Fruit fly (Drosophila melanogaster): ENCODE results near the gene CG6790.
A peak's percentile ranks its signal among the peaks of the same experiment; 100 is the strongest.

CG6790 gene

dm6 chr3R:11557492-11557965 lies 21.0 kb downstream of the CG6790 start, which contains the start of gene CG10898:
TSS of gene CG10898 (plus strand) at chr3R:11557776.
- no peak for TF ChIP-seq kay (GFP tag; ENCODE audit: borderline replicate concordance)
- no peak for TF ChIP-seq cnc (optimal IDR thresholded peaks at IDR 0.05)
- peak; percentile 38 for TF ChIP-seq Crg-1 (GFP tag; optimal IDR thresholded peaks at IDR 0.05)
- peak; percentile 11 for TF ChIP-seq cic (GFP tag; optimal IDR thresholded peaks at IDR 0.05)
- TF ChIP-seq ovo (GFP tag; optimal IDR thresholded peaks at IDR 0.05), result peak; percentile 43
- TF ChIP-seq CG7045 (GFP tag; optimal IDR thresholded peaks at IDR 0.05), result peak; percentile 76
- TF ChIP-seq CG11617 (GFP tag; optimal IDR thresholded peaks at IDR 0.05), result peak; percentile 68
- peak; percentile 79 for TF ChIP-seq CG1620 (GFP tag; optimal IDR thresholded peaks at IDR 0.05)
- peak; percentile 72 for TF ChIP-seq CG14711 (tag; optimal IDR thresholded peaks at IDR 0.05)
- TF ChIP-seq CG12768 (GFP tag; optimal IDR thresholded peaks at IDR 0.05), result peak; percentile 48
- peak; percentile 29 for TF ChIP-seq pad (GFP tag; optimal IDR thresholded peaks at IDR 0.05)
- TF ChIP-seq Clk (GFP tag; optimal IDR thresholded peaks at IDR 0.05), result peak; percentile 60
- TF ChIP-seq tj (GFP tag; optimal IDR thresholded peaks at IDR 0.05), result peak; percentile 31
- TF ChIP-seq bab1 (GFP tag; optimal IDR thresholded peaks at IDR 0.05), result peak; percentile 90
- TF ChIP-seq Mnt (GFP tag; optimal IDR thresholded peaks at IDR 0.05), result peak; percentile 51
- peak; percentile 68 for TF ChIP-seq CG7101 (tag; optimal IDR thresholded peaks at IDR 0.05)
- TF ChIP-seq CG33017 (tag; optimal IDR thresholded peaks at IDR 0.05), result peak; percentile 51
- TF ChIP-seq Hr96 (GFP tag; optimal IDR thresholded peaks at IDR 0.05), result peak; percentile 78
- peak; percentile 71 for TF ChIP-seq CG5204 (GFP tag; optimal IDR thresholded peaks at IDR 0.05)
- TF ChIP-seq toe (GFP tag; optimal IDR thresholded peaks at IDR 0.05), result peak; percentile 82

dm6 chr3R:11554982-11555381 lies 23.6 kb downstream of the CG6790 start:
- no peak for TF ChIP-seq cnc (optimal IDR thresholded peaks at IDR 0.05)
- TF ChIP-seq CG14711 (tag; optimal IDR thresholded peaks at IDR 0.05), result no peak
- TF ChIP-seq ovo (GFP tag; optimal IDR thresholded peaks at IDR 0.05), result no peak
- no peak for TF ChIP-seq Clk (GFP tag; optimal IDR thresholded peaks at IDR 0.05)
- no peak for TF ChIP-seq CG5204 (GFP tag; optimal IDR thresholded peaks at IDR 0.05)
- no peak for TF ChIP-seq CG1620 (GFP tag; optimal IDR thresholded peaks at IDR 0.05)
- TF ChIP-seq CG11617 (GFP tag; optimal IDR thresholded peaks at IDR 0.05), result no peak

dm6 chr3R:11553845-11554244 lies 24.7 kb downstream of the CG6790 start, which contains the start of gene CG14708:
TSS of gene CG14708 (plus strand) at chr3R:11554145.
- no peak for TF ChIP-seq CG1620 (GFP tag; optimal IDR thresholded peaks at IDR 0.05)
- TF ChIP-seq CG7045 (GFP tag; optimal IDR thresholded peaks at IDR 0.05), result no peak
- TF ChIP-seq CG12768 (GFP tag; optimal IDR thresholded peaks at IDR 0.05), result no peak
- no peak for TF ChIP-seq tj (GFP tag; optimal IDR thresholded peaks at IDR 0.05)
- TF ChIP-seq CG33017 (tag; optimal IDR thresholded peaks at IDR 0.05), result no peak
- TF ChIP-seq CG14711 (tag; optimal IDR thresholded peaks at IDR 0.05), result no peak
- TF ChIP-seq cnc (optimal IDR thresholded peaks at IDR 0.05), result no peak
- TF ChIP-seq Clk (GFP tag; optimal IDR thresholded peaks at IDR 0.05), result no peak
- no peak for TF ChIP-seq cic (GFP tag; optimal IDR thresholded peaks at IDR 0.05)

dm6 chr3R:11551071-11551470 lies 27.5 kb downstream of the CG6790 start:
- no peak for TF ChIP-seq CG12768 (GFP tag; optimal IDR thresholded peaks at IDR 0.05)
- no peak for TF ChIP-seq CG5204 (GFP tag; optimal IDR thresholded peaks at IDR 0.05)
- TF ChIP-seq pad (GFP tag; optimal IDR thresholded peaks at IDR 0.05), result no peak
- TF ChIP-seq CG1620 (GFP tag; optimal IDR thresholded peaks at IDR 0.05), result no peak
- TF ChIP-seq cic (GFP tag; optimal IDR thresholded peaks at IDR 0.05), result no peak
- no peak for TF ChIP-seq Clk (GFP tag; optimal IDR thresholded peaks at IDR 0.05)
- no peak for TF ChIP-seq Mnt (GFP tag; optimal IDR thresholded peaks at IDR 0.05)
- TF ChIP-seq toe (GFP tag; optimal IDR thresholded peaks at IDR 0.05), result no peak
- TF ChIP-seq CG7045 (GFP tag; optimal IDR thresholded peaks at IDR 0.05), result no peak
- TF ChIP-seq kay (GFP tag; ENCODE audit: borderline replicate concordance), result no peak
- no peak for TF ChIP-seq CG11617 (GFP tag; optimal IDR thresholded peaks at IDR 0.05)
- TF ChIP-seq CG7101 (tag; optimal IDR thresholded peaks at IDR 0.05), result no peak
- no peak for TF ChIP-seq tj (GFP tag; optimal IDR thresholded peaks at IDR 0.05)

- no peak for TF ChIP-seq toe (GFP tag; optimal IDR thresholded peaks at IDR 0.05)
- TF ChIP-seq ovo (GFP tag; optimal IDR thresholded peaks at IDR 0.05), result no peak
- no peak for TF ChIP-seq cic (GFP tag; optimal IDR thresholded peaks at IDR 0.05)
- no peak for TF ChIP-seq CG33017 (tag; optimal IDR thresholded peaks at IDR 0.05)
- TF ChIP-seq Clk (GFP tag; optimal IDR thresholded peaks at IDR 0.05), result no peak
- no peak for TF ChIP-seq CG5204 (GFP tag; optimal IDR thresholded peaks at IDR 0.05)
- TF ChIP-seq CG14711 (tag; optimal IDR thresholded peaks at IDR 0.05), result no peak
- TF ChIP-seq CG12768 (GFP tag; optimal IDR thresholded peaks at IDR 0.05), result no peak
Measured at dm6 chr3R:11544150-11544549, 34.4 kb downstream of the CG6790 start.

dm6 chr3R:11542899-11543619 lies 35.5 kb downstream of the CG6790 start, which contains the start of gene dpr4:
TSS of gene dpr4 (minus strand) at chr3R:11542949.
- TF ChIP-seq CG11617 (GFP tag; optimal IDR thresholded peaks at IDR 0.05) (no peak), cic (GFP tag; optimal IDR thresholded peaks at IDR 0.05) (no peak), CG1620 (GFP tag; optimal IDR thresholded peaks at IDR 0.05) (no peak), tj (GFP tag; optimal IDR thresholded peaks at IDR 0.05) (no peak), CG7045 (GFP tag; optimal IDR thresholded peaks at IDR 0.05) (no peak), cnc (optimal IDR thresholded peaks at IDR 0.05) (no peak), Clk (GFP tag; optimal IDR thresholded peaks at IDR 0.05) (no peak), Mnt (GFP tag; optimal IDR thresholded peaks at IDR 0.05) (no peak), kay (GFP tag; ENCODE audit: borderline replicate concordance) (no peak), CG7101 (tag; optimal IDR thresholded peaks at IDR 0.05) (no peak), Crg-1 (GFP tag; optimal IDR thresholded peaks at IDR 0.05) (no peak)
